Worm (Caenorhabditis elegans): ENCODE results near the gene kcc-3.

kcc-3 gene

ce11 chrII:7402625-7403024 is 31.5 kb downstream of the kcc-3 start, which contains the start of gene nas-7:
Gene nas-7, minus strand, starts transcription at chrII:7402725.
- TF ChIP-seq unc-130 (tag; optimal IDR thresholded peaks at IDR 0.05) (no peak), egl-13 (tag; optimal IDR thresholded peaks at IDR 0.05) (no peak), C04F5.9 (tag; optimal IDR thresholded peaks at IDR 0.05) (no peak), mdl-1 (tag; optimal IDR thresholded peaks at IDR 0.05) (no peak), grh-1 (GFP tag; IDR thresholded peaks at IDR 0.05) (no peak), mab-9 (GFP tag; IDR thresholded peaks at IDR 0.05) (no peak), Y116A8C.19 (tag; optimal IDR thresholded peaks at IDR 0.05; ENCODE audit: borderline replicate concordance) (no peak), irx-1 (tag; optimal IDR thresholded peaks at IDR 0.05) (no peak), egl-27 (tag; optimal IDR thresholded peaks at IDR 0.05) (no peak), nhr-20 (tag; optimal IDR thresholded peaks at IDR 0.05) (no peak)

- TF ChIP-seq lin-15B (tag; optimal IDR thresholded peaks at IDR 0.05) (no peak), swsn-7 (tag; optimal IDR thresholded peaks at IDR 0.05) (no peak), alr-1 (tag; optimal IDR thresholded peaks at IDR 0.05; ENCODE audit: borderline replicate concordance) (no peak), unc-86 (tag; optimal IDR thresholded peaks at IDR 0.05) (no peak), aly-2 (tag; optimal IDR thresholded peaks at IDR 0.05) (no peak), lin-39 (tag; optimal IDR thresholded peaks at IDR 0.05) (no peak), hlh-17 (GFP tag; optimal IDR thresholded peaks at IDR 0.05; ENCODE audit: borderline replicate concordance) (no peak), xbp-1 (tag; optimal IDR thresholded peaks at IDR 0.05) (no peak)
These were observed 35.4 kb downstream of the kcc-3 start, which contains the start of gene C07D10.1 for ce11 chrII:7398712-7399111. Gene C07D10.1, plus strand, starts transcription at chrII:7399012.

ce11 chrII:7397273-7397840 is 36.7 kb downstream of the kcc-3 start:
- TF ChIP-seq nhr-77 (tag; optimal IDR thresholded peaks at IDR 0.05) (no peak), mdl-1 (tag; optimal IDR thresholded peaks at IDR 0.05) (no peak), fos-1 (tag; optimal IDR thresholded peaks at IDR 0.05) (no peak), nhr-90 (tag; optimal IDR thresholded peaks at IDR 0.05; ENCODE audit: poor library complexity) (peak; percentile 8), dsc-1 (tag; optimal IDR thresholded peaks at IDR 0.05) (no peak), rnt-1 (tag; optimal IDR thresholded peaks at IDR 0.05) (peak; percentile 43), lin-35 (GFP tag; optimal IDR thresholded peaks at IDR 0.05) (peak in 1 of 2 experiments; percentile 60), mab-9 (GFP tag; IDR thresholded peaks at IDR 0.05) (no peak), hlh-17 (GFP tag; optimal IDR thresholded peaks at IDR 0.05; ENCODE audit: borderline replicate concordance) (no peak), skn-1 (tag; optimal IDR thresholded peaks at IDR 0.05) (no peak), dpl-1 (GFP tag; optimal IDR thresholded peaks at IDR 0.05) (peak in 2 of 3 experiments; percentile 40 to 49), nhr-85 (tag) (peak; percentile 63), blmp-1 (tag; optimal IDR thresholded peaks at IDR 0.05) (peak; percentile 0), lsy-2 (tag; optimal IDR thresholded peaks at IDR 0.05) (no peak), fkh-4 (tag; optimal IDR thresholded peaks at IDR 0.05; ENCODE audit: borderline replicate concordance) (no peak), grh-1 (GFP tag; IDR thresholded peaks at IDR 0.05) (no peak), ceh-90 (tag; optimal IDR thresholded peaks at IDR 0.05) (no peak), tlp-1 (tag; optimal IDR thresholded peaks at IDR 0.05) (no peak), ama-1 (optimal IDR thresholded peaks at IDR 0.05) (no peak), efl-1 (optimal IDR thresholded peaks at IDR 0.05) (peak; percentile 29 to 52), efl-1 (GFP tag; optimal IDR thresholded peaks at IDR 0.05 in 1 of 2) (peak; percentile 55 to 96), ceh-88 (GFP tag; IDR thresholded peaks at IDR 0.05) (no peak), C16A3.4 (tag; optimal IDR thresholded peaks at IDR 0.05) (no peak), lin-39 (tag; optimal IDR thresholded peaks at IDR 0.05) (no peak)

ce11 chrII:7396081-7396480 is 38.0 kb downstream of the kcc-3 start:
- TF ChIP-seq Y116A8C.19 (tag; optimal IDR thresholded peaks at IDR 0.05; ENCODE audit: borderline replicate concordance) (no peak), pqm-1 (tag; optimal IDR thresholded peaks at IDR 0.05) (no peak), nhr-19 (GFP tag; conservative IDR thresholded peaks at IDR 0.05) (no peak), mef-2 (tag; optimal IDR thresholded peaks at IDR 0.05) (no peak), dpl-1 (GFP tag; optimal IDR thresholded peaks at IDR 0.05) (no peak), nhr-71 (tag; optimal IDR thresholded peaks at IDR 0.05) (no peak), hpl-2 (GFP tag; optimal IDR thresholded peaks at IDR 0.05) (no peak), ama-1 (optimal IDR thresholded peaks at IDR 0.05) (no peak), F16B12.6 (tag; optimal IDR thresholded peaks at IDR 0.05) (no peak), lsy-2 (tag; optimal IDR thresholded peaks at IDR 0.05) (no peak), sox-4 (tag; optimal IDR thresholded peaks at IDR 0.05) (no peak), aha-1 (tag; optimal IDR thresholded peaks at IDR 0.05) (no peak)

Data from whole organism, L1 larva.